Fruit fly (Drosophila melanogaster): ENCODE measurements around the gene Mulk.

The Mulk gene

dm6 chr2L:10314327-10315210 lies 44.7 kb downstream of the Mulk start, which contains the start of the genes Usp14 and CG4972 (continued):
- TF ChIP-seq Sry-δ (GFP tag; optimal IDR thresholded peaks at IDR 0.05) (peak; percentile 79), CG2116 (GFP tag; optimal IDR thresholded peaks at IDR 0.05) (peak; percentile 56), usp (GFP tag; optimal IDR thresholded peaks at IDR 0.05) (no peak), lmd (GFP tag; IDR thresholded peaks at IDR 0.05) (no peak), Vsx1 (GFP tag; optimal IDR thresholded peaks at IDR 0.05) (no peak), CG14441 (GFP tag; IDR thresholded peaks at IDR 0.05) (no peak), CG12219 (GFP tag; optimal IDR thresholded peaks at IDR 0.05) (no peak), CG11723 (GFP tag; optimal IDR thresholded peaks at IDR 0.05) (peak; percentile 80), CG11456 (GFP tag; IDR thresholded peaks at IDR 0.05) (no peak), HLHmδ (GFP tag; optimal IDR thresholded peaks at IDR 0.05) (no peak), CG15011 (GFP tag; optimal IDR thresholded peaks at IDR 0.05) (no peak), Max (GFP tag; optimal IDR thresholded peaks at IDR 0.05) (peak; percentile 24), H2.0 (GFP tag; IDR thresholded peaks at IDR 0.05) (no peak), bowl (GFP tag; IDR thresholded peaks at IDR 0.05) (no peak), Kr (GFP tag; optimal IDR thresholded peaks at IDR 0.05) (no peak), HHEX (GFP tag; optimal IDR thresholded peaks at IDR 0.05) (no peak), CG13424 (tag; optimal IDR thresholded peaks at IDR 0.05) (no peak), row (GFP tag; IDR thresholded peaks at IDR 0.05) (peak; percentile 72), lola (GFP tag; optimal IDR thresholded peaks at IDR 0.05) (peak in 1 of 3 experiments; percentile 2), CG8089 (GFP tag; optimal IDR thresholded peaks at IDR 0.05) (no peak), Dref (GFP tag; IDR thresholded peaks at IDR 0.05) (peak; percentile 54), CG4424 (GFP tag; optimal IDR thresholded peaks at IDR 0.05) (no peak), run (tag; optimal IDR thresholded peaks at IDR 0.05) (no peak), kni (GFP tag; optimal IDR thresholded peaks at IDR 0.05) (no peak), CG7556 (GFP tag; optimal IDR thresholded peaks at IDR 0.05) (no peak), Camta (GFP tag; optimal IDR thresholded peaks at IDR 0.05) (no peak), H15 (GFP tag; IDR thresholded peaks at IDR 0.05) (no peak), CG6813 (GFP tag; optimal IDR thresholded peaks at IDR 0.05) (no peak), ato (GFP tag; IDR thresholded peaks at IDR 0.05; ENCODE audit: partially characterized antibody) (no peak), twi (tag; optimal IDR thresholded peaks at IDR 0.05) (peak; percentile 3), Bgb (GFP tag; IDR thresholded peaks at IDR 0.05; ENCODE audit: partially characterized antibody) (peak; percentile 38; the same call in 1 of the 2 replicates), prd (optimal IDR thresholded peaks at IDR 0.05) (no peak), prd (GFP tag; IDR thresholded peaks at IDR 0.05) (no peak), Taf1 (GFP tag; IDR thresholded peaks at IDR 0.05) (no peak), aop (GFP tag; IDR thresholded peaks at IDR 0.05) (no peak), Dll (GFP tag; IDR thresholded peaks at IDR 0.05; ENCODE audit: partially characterized antibody) (peak; percentile 52; the same call in 1 of the 4 replicates), NC2β (GFP tag; optimal IDR thresholded peaks at IDR 0.05) (no peak), Sox100B (GFP tag; optimal IDR thresholded peaks at IDR 0.05) (peak; percentile 9), Neu2 (GFP tag; optimal IDR thresholded peaks at IDR 0.05; ENCODE audit: borderline replicate concordance) (no peak), CG12744 (GFP tag; optimal IDR thresholded peaks at IDR 0.05) (no peak), hkb (optimal IDR thresholded peaks at IDR 0.05) (no peak), hkb (GFP tag; IDR thresholded peaks at IDR 0.05) (no peak), CG5953 (GFP tag; IDR thresholded peaks at IDR 0.05) (no peak), Hr3 (GFP tag; optimal IDR thresholded peaks at IDR 0.05) (peak; percentile 0), Fer2 (tag; optimal IDR thresholded peaks at IDR 0.05) (no peak), h (optimal IDR thresholded peaks at IDR 0.05) (no peak), CG42726 (GFP tag; IDR thresholded peaks at IDR 0.05; ENCODE audit: partially characterized antibody) (0 out of 2 replicates have a peak, but pooled peaks have one; percentile 9), phol (tag; optimal IDR thresholded peaks at IDR 0.05) (peak; percentile 60), CG10654 (GFP tag; optimal IDR thresholded peaks at IDR 0.05) (no peak), CG13296 (GFP tag; optimal IDR thresholded peaks at IDR 0.05) (no peak)

Data from whole organism, embryonic.